Worm (Caenorhabditis elegans) whole organism, L1 larva: ENCODE measurements around the gene srbc-13.

Experiments used
- C16A3.4 ChIP-seq: fragments of 150-350 bp; optimal IDR thresholded peaks from 2 replicates; lab custom pipeline; 2014; ENCODE audit warnings: missing biosample characterization, missing genetic modification characterization
- C34B4.2 ChIP-seq: sonication (generic microtip); optimal IDR thresholded peaks from 2 replicates; lab custom pipeline; 2017; ENCODE audit warnings: mild to moderate bottlenecking, missing genetic modification characterization, missing compliant biosample characterization
- Y116A8C.19 ChIP-seq: sonication (generic microtip); optimal IDR thresholded peaks from 2 replicates; lab custom pipeline; 2016; ENCODE audit warnings: missing compliant biosample characterization, missing genetic modification characterization, borderline replicate concordance
- aha-1 ChIP-seq: fragments of 150-350 bp; optimal IDR thresholded peaks from 2 replicates; lab custom pipeline; 2014; ENCODE audit warnings: missing biosample characterization, missing genetic modification characterization
- alr-1 ChIP-seq: fragments of 200-800 bp; sonication (Bioruptor generic); optimal IDR thresholded peaks from 2 replicates; lab custom pipeline; 2018; ENCODE audit warnings: borderline replicate concordance, mild to moderate bottlenecking, missing genetic modification characterization, missing compliant biosample characterization
- ama-1 ChIP-seq: fragments of 150-350 bp; optimal IDR thresholded peaks from 2 replicates; lab custom pipeline; 2014
- ceh-82 ChIP-seq, 3 experiments: fragments of 150-350 bp in 1 of 3; sonication (generic microtip) in 2 of 3; optimal IDR thresholded peaks; 2 replicates each; lab custom pipeline; 2014 to 2017; ENCODE audit warnings: missing biosample characterization in 3 of 3, missing genetic modification characterization in 3 of 3
- ces-1 ChIP-seq: fragments of 150-350 bp; optimal IDR thresholded peaks from 2 replicates; lab custom pipeline; 2014; ENCODE audit warnings: missing biosample characterization, missing genetic modification reagents, missing genetic modification characterization
- dsc-1 ChIP-seq: sonication (generic microtip); optimal IDR thresholded peaks from 2 replicates; lab custom pipeline; 2016; ENCODE audit warnings: mild to moderate bottlenecking, missing genetic modification characterization, missing compliant biosample characterization
- efl-1 ChIP-seq, 4 experiments: fragments of 150-350 bp; optimal IDR thresholded peaks in 3 of 4; peaks in 1 of 4; 1 replicate in 1 of 4; 2 replicates in 3 of 4; lab custom pipeline; 2014; ENCODE audit warnings: missing biosample characterization in 2 of 4, missing genetic modification characterization in 2 of 4, missing genetic modification reagents in 2 of 4
- egl-27 ChIP-seq, 2 experiments: fragments of 150-350 bp in 1 of 2; sonication (generic microtip); optimal IDR thresholded peaks; 3 replicates each; lab custom pipeline; 2017 to 2018; ENCODE audit warnings: missing biosample characterization in 2 of 2, missing genetic modification characterization in 2 of 2, missing genetic modification reagents in 2 of 2
- elt-2 ChIP-seq: sonication (generic microtip); optimal IDR thresholded peaks from 2 replicates; lab custom pipeline; 2016; ENCODE audit warnings: missing genetic modification characterization, mild to moderate bottlenecking, inconsistent platforms, missing compliant biosample characterization, missing genetic modification reagents
- ets-5 ChIP-seq: fragments of 200-800 bp; sonication (Bioruptor generic); IDR thresholded peaks from 2 replicates; pipeline ENCODE4 v1.3.6; 2022; ENCODE audit warnings: missing genetic modification characterization, missing compliant biosample characterization
- fkh-10 ChIP-seq: sonication (generic microtip); optimal IDR thresholded peaks from 2 replicates; lab custom pipeline; 2017; ENCODE audit warnings: missing biosample characterization, missing genetic modification reagents, missing genetic modification characterization
- fos-1 ChIP-seq: fragments of 150-350 bp; optimal IDR thresholded peaks from 2 replicates; lab custom pipeline; 2014; ENCODE audit warnings: missing biosample characterization, missing genetic modification characterization
- hlh-17 ChIP-seq: fragments of 200-800 bp; sonication (Bioruptor generic); optimal IDR thresholded peaks from 2 replicates; lab custom pipeline; 2018; ENCODE audit warnings: missing genetic modification characterization, mild to moderate bottlenecking, missing compliant biosample characterization, moderate library complexity, borderline replicate concordance
- irx-1 ChIP-seq: sonication (generic microtip); optimal IDR thresholded peaks from 2 replicates; lab custom pipeline; 2016; ENCODE audit warnings: missing genetic modification characterization, missing compliant biosample characterization
- jun-1 ChIP-seq: fragments of 150-350 bp; optimal IDR thresholded peaks from 2 replicates; lab custom pipeline; 2014; ENCODE audit warnings: missing biosample characterization, missing genetic modification reagents, missing genetic modification characterization
- lin-14 ChIP-seq: fragments of 200-800 bp; sonication (Bioruptor generic); optimal IDR thresholded peaks from 2 replicates; lab custom pipeline; 2018; ENCODE audit warnings: mild to moderate bottlenecking, missing genetic modification characterization, moderate library complexity, missing compliant biosample characterization
- mef-2 ChIP-seq: fragments of 150-350 bp; optimal IDR thresholded peaks from 2 replicates; lab custom pipeline; 2014; ENCODE audit warnings: missing biosample characterization, missing genetic modification characterization
- mep-1 ChIP-seq: fragments of 150-350 bp; optimal IDR thresholded peaks from 2 replicates; lab custom pipeline; 2014; ENCODE audit warnings: missing biosample characterization, missing genetic modification characterization
- nhr-19 ChIP-seq: fragments of 200-800 bp; sonication (Bioruptor generic); conservative IDR thresholded peaks from 2 replicates; pipeline ENCODE4 v1.3.6; 2022; ENCODE audit warnings: missing genetic modification characterization, missing compliant biosample characterization
- nhr-20 ChIP-seq: sonication (generic microtip); optimal IDR thresholded peaks from 2 replicates; lab custom pipeline; 2016; ENCODE audit warnings: mild to moderate bottlenecking, missing genetic modification characterization, missing compliant biosample characterization
- nhr-28 ChIP-seq: fragments of 150-350 bp; optimal IDR thresholded peaks from 2 replicates; lab custom pipeline; 2014; ENCODE audit warnings: missing biosample characterization, missing genetic modification characterization
- nhr-85 ChIP-seq: sonication (generic microtip); peaks from one replicate; lab custom pipeline; 2016; ENCODE audit warnings: missing genetic modification characterization, inconsistent platforms, missing compliant biosample characterization
- pag-3 ChIP-seq: sonication (generic microtip); optimal IDR thresholded peaks from 2 replicates; lab custom pipeline; 2017; ENCODE audit warnings: missing genetic modification characterization, mild to moderate bottlenecking, missing compliant biosample characterization, antibody characterized with exemption, borderline replicate concordance; ENCODE audit not compliant: insufficient read depth
- pax-3 ChIP-seq: fragments of 200-800 bp; sonication (Bioruptor generic); optimal IDR thresholded peaks from 2 replicates; lab custom pipeline; 2018; ENCODE audit warnings: mild to moderate bottlenecking, missing genetic modification characterization, moderate library complexity, missing compliant biosample characterization
- rnt-1 ChIP-seq: sonication (generic microtip); optimal IDR thresholded peaks from 2 replicates; lab custom pipeline; 2016; ENCODE audit warnings: mild to moderate bottlenecking, missing genetic modification characterization, moderate library complexity, missing compliant biosample characterization
- skn-1 ChIP-seq: fragments of 150-350 bp; optimal IDR thresholded peaks from 2 replicates; lab custom pipeline; 2014; ENCODE audit warnings: missing biosample characterization, missing genetic modification characterization
- snu-23 ChIP-seq: sonication (generic microtip); optimal IDR thresholded peaks from 2 replicates; lab custom pipeline; 2016; ENCODE audit warnings: missing genetic modification characterization, missing compliant biosample characterization
- swsn-7 ChIP-seq: sonication (generic microtip); optimal IDR thresholded peaks from 2 replicates; lab custom pipeline; 2016; ENCODE audit warnings: missing genetic modification characterization, missing compliant biosample characterization
- unc-130 ChIP-seq: fragments of 150-350 bp; optimal IDR thresholded peaks from 2 replicates; lab custom pipeline; 2017; ENCODE audit warnings: missing biosample characterization, missing genetic modification characterization, inconsistent platforms
- unc-98 ChIP-seq: fragments of 200-800 bp; sonication (Bioruptor generic); IDR thresholded peaks from 2 replicates; pipeline ENCODE4 v1.3.6; 2022; ENCODE audit warnings: missing genetic modification characterization, missing compliant biosample characterization
- xbp-1 ChIP-seq: sonication (generic microtip); optimal IDR thresholded peaks from 2 replicates; lab custom pipeline; 2016; ENCODE audit warnings: missing genetic modification characterization, missing compliant biosample characterization

The srbc-13 gene

DNA sequence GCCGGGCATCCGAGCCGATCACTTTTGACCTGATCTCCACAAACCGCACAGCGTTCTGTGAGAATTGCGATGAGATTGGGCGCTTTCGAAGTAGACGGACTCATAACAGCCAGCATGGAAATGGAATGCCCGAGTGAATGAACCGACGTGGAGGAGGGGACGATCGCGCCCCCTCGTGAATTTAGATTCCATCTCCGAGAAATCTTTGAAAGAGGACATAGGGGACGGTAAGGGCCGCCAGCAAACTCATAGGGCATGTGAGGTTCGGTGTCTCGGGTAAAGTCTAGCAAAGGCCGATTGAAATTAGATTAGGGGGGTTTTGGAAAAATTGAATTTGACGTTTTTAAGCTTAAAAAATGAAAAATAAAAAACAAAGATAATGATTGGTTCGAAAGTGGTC lies 43.1 kb upstream of the srbc-13 start, which contains the start of gene nhr-270:
Gene nhr-270, minus strand, starts transcription at position 257 of the 400 bp plus-strand sequence.
- TF ChIP-seq nhr-28 (tag; lab: Kevin White, UChicago) (no peak), nhr-85 (tag; lab: Kevin White, UChicago) (peak; percentile 41), lin-14 (GFP tag; lab: Kevin White, UChicago) (peak; percentile 32)
- TF ChIP-seq, all 84 proteins: peak for 2

DNA sequence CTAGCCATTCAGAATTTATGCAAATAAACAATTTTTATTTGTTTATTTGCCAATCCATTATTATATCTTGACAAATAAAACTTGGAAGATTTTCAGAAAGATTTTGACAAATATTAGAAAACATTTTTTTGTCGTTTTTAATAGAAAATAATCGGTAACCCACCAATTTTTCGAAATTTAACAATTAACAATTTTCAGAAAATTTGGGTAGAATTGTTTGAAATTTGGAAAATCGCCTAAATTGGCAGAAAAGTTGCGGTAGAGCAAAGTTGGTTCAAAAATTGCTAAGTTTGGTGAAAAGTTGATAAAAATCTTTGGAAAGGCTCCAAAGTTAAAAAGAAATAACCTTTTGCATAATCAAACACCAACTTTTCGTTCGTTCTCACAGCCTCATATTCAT lies 39.4 kb upstream of the srbc-13 start:
- no peak for TF ChIP-seq C16A3.4 (tag; lab: Kevin White, UChicago)
- no peak for TF ChIP-seq mep-1 (tag; lab: Kevin White, UChicago)
- no peak for TF ChIP-seq hlh-17 (GFP tag; lab: Kevin White, UChicago)
- no peak for TF ChIP-seq jun-1 (tag; lab: Kevin White, UChicago)
- TF ChIP-seq elt-2 (tag; lab: Kevin White, UChicago) = no peak
- no peak for TF ChIP-seq ama-1 (lab: Kevin White, UChicago)
- no peak for TF ChIP-seq ets-5 (GFP tag; lab: Robert Waterston, UW)
- TF ChIP-seq C34B4.2 (tag; lab: Kevin White, UChicago) = no peak
- no peak for TF ChIP-seq rnt-1 (tag; lab: Kevin White, UChicago)
- no peak for TF ChIP-seq swsn-7 (tag; lab: Kevin White, UChicago)
- no peak for TF ChIP-seq pag-3 (tag; lab: Kevin White, UChicago)
- no peak for TF ChIP-seq fos-1 (tag; lab: Kevin White, UChicago)
- no peak for TF ChIP-seq irx-1 (tag; lab: Kevin White, UChicago)

DNA sequence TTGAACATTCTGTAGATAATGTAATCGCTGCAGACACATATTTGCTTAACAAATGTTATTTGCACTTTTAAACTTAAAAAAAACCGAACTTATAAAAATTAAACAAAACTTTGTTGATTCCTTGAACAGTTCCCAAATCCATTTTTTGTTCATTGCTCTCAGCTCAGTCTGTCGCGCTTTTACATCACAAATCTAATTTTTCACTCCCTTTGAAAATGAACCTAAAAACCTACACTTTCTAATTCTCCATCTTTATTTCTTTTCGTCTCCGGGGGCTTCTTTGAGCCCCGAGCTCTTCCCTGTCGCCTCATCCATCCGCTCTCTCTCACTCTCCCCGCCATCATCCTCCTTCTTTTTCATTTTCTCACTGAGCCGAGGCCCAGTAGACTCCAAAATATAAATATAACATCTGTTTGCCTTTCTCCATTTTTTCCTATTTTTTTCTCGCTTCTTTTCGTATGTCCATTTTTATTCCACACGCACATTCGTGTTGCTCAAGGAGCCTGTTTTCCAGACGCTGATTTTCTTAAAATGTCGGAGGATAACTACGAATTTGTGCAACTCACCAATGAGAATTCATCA lies 37.2 kb upstream of the srbc-13 start, which contains the start of gene R13D11.4:
Gene R13D11.4, plus strand, starts transcription at position 532 of the 582 bp plus-strand sequence.
- TF ChIP-seq swsn-7 (tag; lab: Kevin White, UChicago) = peak; percentile 16
- peak; percentile 39 for TF ChIP-seq fkh-10 (GFP tag; lab: Kevin White, UChicago)
- peak; percentile 8 for TF ChIP-seq skn-1 (tag; lab: Kevin White, UChicago)
- TF ChIP-seq ceh-82 (tag; optimal IDR thresholded peaks at IDR 0.05; lab: Kevin White, UChicago) = peak in 1 of 3 experiments; percentile 39
- TF ChIP-seq efl-1 (optimal IDR thresholded peaks at IDR 0.05; lab: Kevin White, UChicago) = peak in 1 of 2 experiments; percentile 2
- peak in 1 of 2 experiments; percentile 84 for TF ChIP-seq efl-1 (GFP tag; optimal IDR thresholded peaks at IDR 0.05 in 1 of 2; lab: Kevin White, UChicago)
- no peak for TF ChIP-seq alr-1 (tag; lab: Kevin White, UChicago)
- TF ChIP-seq ces-1 (GFP tag; lab: Kevin White, UChicago) = peak; percentile 12
- TF ChIP-seq aha-1 (tag; lab: Kevin White, UChicago) = no peak
- TF ChIP-seq dsc-1 (tag; lab: Kevin White, UChicago) = peak; percentile 46
- no peak for TF ChIP-seq unc-98
- peak; percentile 28 for TF ChIP-seq snu-23 (GFP tag; lab: Kevin White, UChicago)
- no peak for TF ChIP-seq egl-27 (tag; optimal IDR thresholded peaks at IDR 0.05; lab: Kevin White, UChicago)
- peak; percentile 32 for TF ChIP-seq nhr-20 (tag; lab: Kevin White, UChicago)
- TF ChIP-seq pax-3 = no peak
- no peak for TF ChIP-seq mef-2 (tag; lab: Kevin White, UChicago)
- TF ChIP-seq irx-1 (tag; lab: Kevin White, UChicago) = no peak
- TF ChIP-seq jun-1 (tag; lab: Kevin White, UChicago) = no peak

DNA sequence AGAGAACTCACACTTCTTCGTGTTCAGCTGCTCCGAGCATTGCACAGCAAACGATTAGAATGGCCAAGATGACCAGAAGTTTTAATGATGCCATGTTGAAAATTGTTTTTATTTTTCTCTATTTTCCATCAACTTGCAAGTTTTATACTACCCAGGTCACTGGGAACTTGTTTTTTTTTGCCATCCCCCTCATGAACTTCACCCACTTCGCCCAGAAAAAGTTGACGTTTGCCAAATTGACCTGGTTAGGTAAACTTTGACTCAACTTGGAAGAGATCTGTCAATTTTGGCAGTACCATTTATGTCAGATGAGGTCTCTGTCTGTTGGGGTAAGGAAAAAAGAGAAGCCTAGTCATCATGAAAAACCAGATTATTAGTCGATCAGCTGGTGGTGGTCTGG lies 34.5 kb upstream of the srbc-13 start, which contains the start of gene R13D11.10:
Gene R13D11.10, minus strand, starts transcription at position 101 of the 400 bp plus-strand sequence.
- TF ChIP-seq nhr-19 (no peak), mep-1 (tag; lab: Kevin White, UChicago) (no peak), Y116A8C.19 (tag; lab: Kevin White, UChicago) (no peak), xbp-1 (no peak), unc-130 (tag; lab: Kevin White, UChicago) (no peak)
